Worm (Caenorhabditis elegans): ENCODE data around the gene best-5.

Gene best-5

DNA sequence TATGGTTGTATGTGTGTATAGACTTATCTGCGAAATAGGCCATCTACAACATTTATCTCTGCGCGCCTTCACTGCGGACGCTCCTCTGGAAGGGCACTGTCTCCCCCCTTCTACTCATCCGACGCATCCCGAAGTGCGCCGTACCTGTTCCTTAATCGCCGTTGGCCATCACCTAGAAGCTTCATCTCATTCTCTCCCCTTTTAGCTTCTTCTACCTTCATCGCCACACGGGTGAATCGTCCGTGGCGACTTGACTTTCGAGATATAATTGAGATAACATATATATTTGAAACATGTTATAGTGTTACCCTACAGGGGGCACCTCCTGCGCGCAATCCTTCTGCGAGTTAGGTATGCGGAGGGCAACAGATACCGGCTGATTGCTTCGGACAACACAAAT lies 47.9 kb downstream of the best-5 start:
- peak; percentile 29 for TF ChIP-seq nhr-48 (tag; optimal IDR thresholded peaks at IDR 0.05)
- TF ChIP-seq ZK337.2 (GFP tag; IDR thresholded peaks at IDR 0.05) = no peak

DNA sequence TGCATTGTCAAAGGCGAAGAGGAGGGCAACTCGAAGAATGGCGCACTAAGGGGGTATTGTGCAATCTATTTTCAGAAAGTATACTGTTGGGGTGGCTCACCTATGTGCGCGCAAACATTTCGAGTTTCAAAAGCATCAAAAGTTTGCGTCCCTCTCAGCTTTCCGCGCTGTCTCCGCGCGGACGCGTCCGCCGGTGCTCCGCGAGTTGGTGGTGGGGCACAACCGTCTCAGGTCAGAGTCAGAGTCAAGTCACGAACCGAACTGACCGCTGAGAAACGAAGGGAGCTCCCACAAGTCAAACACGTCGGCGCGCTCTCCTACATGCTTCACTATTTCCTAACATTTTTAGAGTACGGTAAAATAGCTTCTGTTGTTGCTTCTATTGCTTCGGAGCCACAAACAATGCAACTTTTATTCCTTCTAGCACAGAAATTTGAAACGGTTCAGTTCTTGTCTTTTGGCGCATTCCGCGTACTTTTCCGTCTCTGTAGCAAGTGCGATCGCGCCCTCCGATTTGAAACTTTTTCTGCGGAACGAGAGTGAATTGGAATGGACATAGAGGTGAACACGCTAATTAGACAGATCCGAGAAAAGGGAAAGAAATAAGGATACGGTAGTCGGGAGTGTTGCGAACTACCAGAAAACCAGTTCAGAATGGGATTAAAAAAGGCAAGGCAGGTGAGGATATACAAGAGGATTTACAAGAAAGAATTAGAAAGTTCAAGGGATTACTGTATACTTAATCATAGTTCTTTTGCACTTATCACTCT lies 50.6 kb downstream of the best-5 start:
- TF ChIP-seq Y75B8A.6 (GFP tag; IDR thresholded peaks at IDR 0.05) (no peak), set-16 (GFP tag; IDR thresholded peaks at IDR 0.05) (peak; percentile 85), nhr-25 (tag; optimal IDR thresholded peaks at IDR 0.05; ENCODE audit: borderline replicate concordance, insufficient read depth) (no peak), aha-1 (tag) (peak; percentile 13), egl-43 (GFP tag; IDR thresholded peaks at IDR 0.05) (no peak)

DNA sequence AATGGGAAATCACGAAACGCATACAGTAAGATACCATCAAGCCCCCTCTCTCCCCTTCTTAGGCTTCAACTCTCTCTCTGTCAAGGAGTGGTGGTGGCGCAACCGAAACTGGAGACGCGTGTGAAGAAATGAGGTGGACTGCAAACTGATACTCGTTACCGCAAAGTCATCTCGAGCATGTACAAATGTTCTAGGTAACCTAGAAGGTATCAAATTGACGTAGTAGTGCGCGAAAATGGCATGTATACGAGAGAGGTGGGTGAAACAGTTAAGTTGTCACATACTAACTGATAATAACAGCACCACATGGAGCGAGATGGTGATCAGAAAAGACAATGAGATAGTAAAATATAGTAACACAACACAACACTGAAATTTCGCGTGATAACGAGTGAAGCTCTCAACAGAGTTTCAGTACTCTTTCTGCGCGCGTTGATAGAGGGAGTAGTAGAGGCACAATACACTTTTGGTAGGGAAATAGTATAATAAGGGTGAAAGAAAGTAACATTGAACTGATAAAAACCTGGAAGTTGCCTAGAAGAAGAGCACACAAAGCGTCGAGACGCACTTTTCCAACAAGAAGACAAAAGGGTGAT lies 51.8 kb downstream of the best-5 start:
- peak; percentile 42 for TF ChIP-seq nhr-77 (tag; optimal IDR thresholded peaks at IDR 0.05)
- TF ChIP-seq dve-1 (tag; optimal IDR thresholded peaks at IDR 0.05; ENCODE audit: insufficient read depth) = peak; percentile 65
- TF ChIP-seq mxl-3 (GFP tag; optimal IDR thresholded peaks at IDR 0.05) = peak; percentile 72
- peak in 1 of 2 experiments; percentile 82 for TF ChIP-seq unc-62 (GFP tag; optimal IDR thresholded peaks at IDR 0.05 in 1 of 2)
- no peak for TF ChIP-seq unc-62 (tag; optimal IDR thresholded peaks at IDR 0.05)
- TF ChIP-seq dmd-6 (GFP tag; IDR thresholded peaks at IDR 0.05) = peak; percentile 72
- peak; percentile 50 for TF ChIP-seq nhr-48 (tag; optimal IDR thresholded peaks at IDR 0.05)
- peak; percentile 99 for TF ChIP-seq pqm-1 (tag; optimal IDR thresholded peaks at IDR 0.05)
- peak; percentile 6 for TF ChIP-seq nhr-102 (tag; optimal IDR thresholded peaks at IDR 0.05)
- peak; percentile 72 for TF ChIP-seq aha-1 (tag)
- TF ChIP-seq unc-39 (tag; optimal IDR thresholded peaks at IDR 0.05) = no peak
- no peak for TF ChIP-seq ama-1 (optimal IDR thresholded peaks at IDR 0.05)
- peak; percentile 10 for TF ChIP-seq mes-2 (tag; optimal IDR thresholded peaks at IDR 0.05; ENCODE audit: poor library complexity, severe bottlenecking)
- TF ChIP-seq ceh-62 (tag; optimal IDR thresholded peaks at IDR 0.05) = no peak
- peak; percentile 92 for TF ChIP-seq nhr-28 (tag; optimal IDR thresholded peaks at IDR 0.05)
- no peak for TF ChIP-seq daf-16 (GFP tag; optimal IDR thresholded peaks at IDR 0.05)
- peak; percentile 49 for TF ChIP-seq daf-16 (tag; optimal IDR thresholded peaks at IDR 0.05)

DNA sequence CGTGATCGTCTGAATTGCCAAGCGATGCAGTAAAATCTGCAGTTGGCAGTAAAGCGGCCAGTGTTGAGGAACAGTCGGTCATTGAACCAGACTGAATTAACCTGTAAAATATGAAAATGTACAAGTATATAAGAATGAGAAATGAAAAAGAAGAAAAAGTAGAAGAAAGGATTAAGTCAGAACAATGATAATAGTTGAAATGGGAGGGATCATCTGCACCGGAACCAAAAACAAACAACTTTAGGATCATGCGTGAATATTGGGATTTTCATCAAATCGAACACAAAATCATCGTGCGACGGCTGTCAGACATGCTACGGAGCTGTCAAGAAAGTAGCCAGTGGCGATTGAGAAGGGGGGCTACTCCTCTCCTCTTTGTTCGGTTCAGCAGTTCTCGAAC lies 53.0 kb downstream of the best-5 start, which contains the start of gene gei-13:
gei-13 (minus strand) TSS at position 101 of the 400 bp plus-strand sequence.
- no peak for TF ChIP-seq nhr-48 (tag; optimal IDR thresholded peaks at IDR 0.05)
- no peak for TF ChIP-seq duxl-1 (tag; optimal IDR thresholded peaks at IDR 0.05; ENCODE audit: poor library complexity)
- no peak for TF ChIP-seq sdz-12 (GFP tag; optimal IDR thresholded peaks at IDR 0.05)
- TF ChIP-seq mxl-3 (GFP tag; optimal IDR thresholded peaks at IDR 0.05) = no peak
- no peak for TF ChIP-seq ceh-28 (tag; optimal IDR thresholded peaks at IDR 0.05)
- TF ChIP-seq dve-1 (tag; optimal IDR thresholded peaks at IDR 0.05; ENCODE audit: insufficient read depth) = no peak
- TF ChIP-seq attf-4 (tag; optimal IDR thresholded peaks at IDR 0.05) = no peak
- no peak for TF ChIP-seq hlh-11 (tag; optimal IDR thresholded peaks at IDR 0.05)
- no peak for TF ChIP-seq daf-16 (GFP tag; optimal IDR thresholded peaks at IDR 0.05)
- no peak for TF ChIP-seq daf-16 (tag; optimal IDR thresholded peaks at IDR 0.05)
- TF ChIP-seq ctbp-1 (GFP tag; IDR thresholded peaks at IDR 0.05) = no peak
- no peak for TF ChIP-seq unc-62 (GFP tag; optimal IDR thresholded peaks at IDR 0.05 in 1 of 2)
- no peak for TF ChIP-seq unc-62 (tag; optimal IDR thresholded peaks at IDR 0.05)
- TF ChIP-seq mxl-2 (GFP tag; conservative IDR thresholded peaks at IDR 0.05) = no peak
- no peak for TF ChIP-seq nhr-77 (tag; optimal IDR thresholded peaks at IDR 0.05)
- no peak for TF ChIP-seq hmg-1.1 (GFP tag; IDR thresholded peaks at IDR 0.05)
